Worm (Caenorhabditis elegans): Measurements from ENCODE around the gene dbn-1.
"Not testable (repeated sequence)": the region's sequence is repeated elsewhere in the genome, so short reads cannot be mapped to it uniquely, and the experiment has no call there.

Gene dbn-1

ce11 chrIII:13751144-13751543 is 10.7 kb downstream of the dbn-1 start, which contains the start of gene mlc-7:
mlc-7 (plus strand) TSS chrIII:13751444.
- not testable (repeated sequence) for TF ChIP-seq hmg-4 (GFP tag; optimal IDR thresholded peaks at IDR 0.05); ceh-36 (tag; optimal IDR thresholded peaks at IDR 0.05); hnd-1 (tag; optimal IDR thresholded peaks at IDR 0.05)

ce11 chrIII:13748312-13748711 is 13.6 kb downstream of the dbn-1 start, which contains the start of gene K08E3.2:
K08E3.2 (minus strand) TSS chrIII:13748686.
- TF ChIP-seq flt-1 (GFP tag; IDR thresholded peaks at IDR 0.05) (no peak), ceh-13 (GFP tag; optimal IDR thresholded peaks at IDR 0.05) (no peak), scrt-1 (GFP tag; IDR thresholded peaks at IDR 0.05) (no peak), tbx-37 (GFP tag; conservative IDR thresholded peaks at IDR 0.05) (no peak), F13C5.2 (tag; optimal IDR thresholded peaks at IDR 0.05) (no peak)

ce11 chrIII:13743922-13744321 is 17.9 kb downstream of the dbn-1 start, which contains the start of gene tyr-2:
tyr-2 (plus strand) TSS chrIII:13744222.
- TF ChIP-seq ets-7 (tag; optimal IDR thresholded peaks at IDR 0.05) (no peak), hnd-1 (tag; optimal IDR thresholded peaks at IDR 0.05) (no peak), scrt-1 (GFP tag; IDR thresholded peaks at IDR 0.05) (no peak), pes-1 (GFP tag; IDR thresholded peaks at IDR 0.05) (no peak)

ce11 chrIII:13742028-13742427 is 19.8 kb downstream of the dbn-1 start:
- TF ChIP-seq aly-1 (tag; optimal IDR thresholded peaks at IDR 0.05), result no peak
- no peak for TF ChIP-seq F13C5.2 (tag; optimal IDR thresholded peaks at IDR 0.05)
- no peak for TF ChIP-seq tbx-37 (GFP tag; conservative IDR thresholded peaks at IDR 0.05)
- TF ChIP-seq ceh-36 (tag; optimal IDR thresholded peaks at IDR 0.05), result no peak

- TF ChIP-seq ceh-36 (tag; optimal IDR thresholded peaks at IDR 0.05) (no peak), hmbx-1 (tag; optimal IDR thresholded peaks at IDR 0.05) (no peak), scrt-1 (GFP tag; IDR thresholded peaks at IDR 0.05) (no peak), aly-1 (tag; optimal IDR thresholded peaks at IDR 0.05) (no peak), flt-1 (GFP tag; IDR thresholded peaks at IDR 0.05) (no peak), F13C5.2 (tag; optimal IDR thresholded peaks at IDR 0.05) (no peak), tra-4 (tag; optimal IDR thresholded peaks at IDR 0.05) (no peak)
Measured at ce11 chrIII:13741410-13741809, 20.5 kb downstream of the dbn-1 start.

- no peak for TF ChIP-seq ceh-36 (tag; optimal IDR thresholded peaks at IDR 0.05)
Measured at ce11 chrIII:13735008-13735407, 26.9 kb downstream of the dbn-1 start, which contains the start of gene W06F12.3. W06F12.3 (plus strand) TSS chrIII:13735030.

- TF ChIP-seq hmbx-1 (tag; optimal IDR thresholded peaks at IDR 0.05) (no peak), tra-4 (tag; optimal IDR thresholded peaks at IDR 0.05) (no peak), ama-1 (optimal IDR thresholded peaks at IDR 0.05) (no peak), F13C5.2 (tag; optimal IDR thresholded peaks at IDR 0.05) (no peak), ets-7 (tag; optimal IDR thresholded peaks at IDR 0.05) (no peak), hnd-1 (tag; optimal IDR thresholded peaks at IDR 0.05) (no peak), B0310.2 (tag; optimal IDR thresholded peaks at IDR 0.05) (no peak), hmg-4 (GFP tag; optimal IDR thresholded peaks at IDR 0.05) (no peak)
Measured at ce11 chrIII:13733833-13734232, 28.0 kb downstream of the dbn-1 start.

- TF ChIP-seq tra-4 (tag; optimal IDR thresholded peaks at IDR 0.05) (no peak), ama-1 (optimal IDR thresholded peaks at IDR 0.05) (no peak), ceh-13 (GFP tag; optimal IDR thresholded peaks at IDR 0.05) (no peak), tbx-37 (GFP tag; conservative IDR thresholded peaks at IDR 0.05) (no peak), pes-1 (GFP tag; IDR thresholded peaks at IDR 0.05) (no peak), flt-1 (GFP tag; IDR thresholded peaks at IDR 0.05) (no peak), F13C5.2 (tag; optimal IDR thresholded peaks at IDR 0.05) (no peak), B0310.2 (tag; optimal IDR thresholded peaks at IDR 0.05) (no peak), hmbx-1 (tag; optimal IDR thresholded peaks at IDR 0.05) (no peak), aly-1 (tag; optimal IDR thresholded peaks at IDR 0.05) (no peak), hmg-4 (GFP tag; optimal IDR thresholded peaks at IDR 0.05) (no peak), ceh-36 (tag; optimal IDR thresholded peaks at IDR 0.05) (no peak), sea-1 (GFP tag; conservative IDR thresholded peaks at IDR 0.05) (no peak), scrt-1 (GFP tag; IDR thresholded peaks at IDR 0.05) (no peak), hnd-1 (tag; optimal IDR thresholded peaks at IDR 0.05) (no peak), tbx-11 (GFP tag; IDR thresholded peaks at IDR 0.05) (no peak), ets-7 (tag; optimal IDR thresholded peaks at IDR 0.05) (no peak)
Measured at ce11 chrIII:13732665-13733064, 29.2 kb downstream of the dbn-1 start.

- no peak for TF ChIP-seq aly-1 (tag; optimal IDR thresholded peaks at IDR 0.05)
- no peak for TF ChIP-seq tbx-11 (GFP tag; IDR thresholded peaks at IDR 0.05)
- TF ChIP-seq B0310.2 (tag; optimal IDR thresholded peaks at IDR 0.05), result no peak
- TF ChIP-seq hmbx-1 (tag; optimal IDR thresholded peaks at IDR 0.05), result no peak
- no peak for TF ChIP-seq hnd-1 (tag; optimal IDR thresholded peaks at IDR 0.05)
- no peak for TF ChIP-seq ama-1 (optimal IDR thresholded peaks at IDR 0.05)
- no peak for TF ChIP-seq flt-1 (GFP tag; IDR thresholded peaks at IDR 0.05)
- no peak for TF ChIP-seq ceh-36 (tag; optimal IDR thresholded peaks at IDR 0.05)
- TF ChIP-seq scrt-1 (GFP tag; IDR thresholded peaks at IDR 0.05), result no peak
- no peak for TF ChIP-seq F13C5.2 (tag; optimal IDR thresholded peaks at IDR 0.05)
- no peak for TF ChIP-seq sea-1 (GFP tag; conservative IDR thresholded peaks at IDR 0.05)
- TF ChIP-seq ceh-13 (GFP tag; optimal IDR thresholded peaks at IDR 0.05), result no peak
- TF ChIP-seq tbx-37 (GFP tag; conservative IDR thresholded peaks at IDR 0.05), result no peak
- no peak for TF ChIP-seq hmg-4 (GFP tag; optimal IDR thresholded peaks at IDR 0.05)
- TF ChIP-seq tra-4 (tag; optimal IDR thresholded peaks at IDR 0.05), result no peak
- TF ChIP-seq ets-7 (tag; optimal IDR thresholded peaks at IDR 0.05), result no peak
- no peak for TF ChIP-seq pes-1 (GFP tag; IDR thresholded peaks at IDR 0.05)
Measured at ce11 chrIII:13731589-13731988, 30.3 kb downstream of the dbn-1 start, which contains the start of gene W06F12.2. W06F12.2 (minus strand) TSS chrIII:13731689.

All from whole organism, early embryonic.